Fruit fly (Drosophila melanogaster): ENCODE data around the gene CG31522.

The CG31522 gene

dm6 chr3R:4394654-4395581, 67.8 kb downstream of the CG31522 start (continued):
- TF ChIP-seq ash1 (GFP tag; optimal IDR thresholded peaks at IDR 0.05), result peak; percentile 4
- TF ChIP-seq CG43689 (GFP tag; IDR thresholded peaks at IDR 0.05), result peak; percentile 70
- peak; percentile 19 for TF ChIP-seq MESR4 (GFP tag; optimal IDR thresholded peaks at IDR 0.05)
- TF ChIP-seq B-H1 (GFP tag; IDR thresholded peaks at IDR 0.05), result peak; percentile 83
- peak; percentile 91 for TF ChIP-seq CG8924 (tag; optimal IDR thresholded peaks at IDR 0.05)
- peak; percentile 92 for TF ChIP-seq CG10274 (GFP tag; optimal IDR thresholded peaks at IDR 0.05)
- peak; percentile 41 for TF ChIP-seq psq (GFP tag; optimal IDR thresholded peaks at IDR 0.05)
- peak; percentile 87 to 88 for TF ChIP-seq Pdp1 (GFP tag; optimal IDR thresholded peaks at IDR 0.05)
- TF ChIP-seq chif (GFP tag; optimal IDR thresholded peaks at IDR 0.05), result peak; percentile 84
- TF ChIP-seq Rx (GFP tag; IDR thresholded peaks at IDR 0.05), result peak; percentile 85
- TF ChIP-seq CG4730 (GFP tag; IDR thresholded peaks at IDR 0.05), result peak; percentile 83
- TF ChIP-seq CG3163 (GFP tag; optimal IDR thresholded peaks at IDR 0.05), result peak; percentile 62
- TF ChIP-seq YL-1 (GFP tag; optimal IDR thresholded peaks at IDR 0.05), result no peak
- TF ChIP-seq Ada2b (GFP tag; IDR thresholded peaks at IDR 0.05), result peak; percentile 86
- TF ChIP-seq CG2875 (GFP tag; optimal IDR thresholded peaks at IDR 0.05), result peak; percentile 75
- peak; percentile 70 for TF ChIP-seq CG11723 (GFP tag; optimal IDR thresholded peaks at IDR 0.05)
- TF ChIP-seq insv (GFP tag; optimal IDR thresholded peaks at IDR 0.05), result no peak
- no peak for TF ChIP-seq sd (tag; optimal IDR thresholded peaks at IDR 0.05)
- no peak for TF ChIP-seq Stat92E (GFP tag; optimal IDR thresholded peaks at IDR 0.05)
- peak; percentile 77 for TF ChIP-seq CG33213 (GFP tag; optimal IDR thresholded peaks at IDR 0.05)
- TF ChIP-seq Ets97D (GFP tag; optimal IDR thresholded peaks at IDR 0.05), result peak; percentile 72
- peak; percentile 41 for TF ChIP-seq Spps (tag; optimal IDR thresholded peaks at IDR 0.05)
- TF ChIP-seq wor (GFP tag; IDR thresholded peaks at IDR 0.05), result peak; percentile 85
- peak; percentile 91 for TF ChIP-seq lbe (GFP tag; optimal IDR thresholded peaks at IDR 0.05)
- TF ChIP-seq Side (GFP tag; optimal IDR thresholded peaks at IDR 0.05), result peak; percentile 87
- peak; percentile 74 for TF ChIP-seq CG31388 (GFP tag; optimal IDR thresholded peaks at IDR 0.05)
- TF ChIP-seq HLH4C (GFP tag; IDR thresholded peaks at IDR 0.05; ENCODE audit: partially characterized antibody), result no peak
- TF ChIP-seq otp (GFP tag; IDR thresholded peaks at IDR 0.05), result peak; percentile 75; the same call in 2 of the 3 replicates
- no peak for TF ChIP-seq eve (GFP tag; optimal IDR thresholded peaks at IDR 0.05)
- peak; percentile 80 for TF ChIP-seq CG14014 (GFP tag; IDR thresholded peaks at IDR 0.05)
- TF ChIP-seq Atf6 (GFP tag; IDR thresholded peaks at IDR 0.05), result peak; percentile 95
- TF ChIP-seq CG1024 (GFP tag; IDR thresholded peaks at IDR 0.05), result peak; percentile 67; the same call in 1 of the 2 replicates
- peak; percentile 82 for TF ChIP-seq Sox100B (GFP tag; optimal IDR thresholded peaks at IDR 0.05)
- TF ChIP-seq CG14441 (GFP tag; IDR thresholded peaks at IDR 0.05), result peak; percentile 92
- peak; percentile 66 for TF ChIP-seq CG31224 (GFP tag; IDR thresholded peaks at IDR 0.05)
- TF ChIP-seq Doc3 (GFP tag; IDR thresholded peaks at IDR 0.05; ENCODE audit: partially characterized antibody), result no peak
- TF ChIP-seq cwo (GFP tag; optimal IDR thresholded peaks at IDR 0.05), result peak; percentile 85
- TF ChIP-seq lola (GFP tag; optimal IDR thresholded peaks at IDR 0.05), result peak in 1 of 3 experiments; percentile 51
- peak; percentile 59 for TF ChIP-seq NC2α (GFP tag; optimal IDR thresholded peaks at IDR 0.05)
- TF ChIP-seq Lhr (GFP tag; optimal IDR thresholded peaks at IDR 0.05), result peak; percentile 51
- peak; percentile 58; the same call in 1 of the 3 replicates for TF ChIP-seq sr (GFP tag; IDR thresholded peaks at IDR 0.05)
- TF ChIP-seq gcm2 (GFP tag; optimal IDR thresholded peaks at IDR 0.05), result peak; percentile 46
- peak; percentile 41; the same call in 1 of the 3 replicates for TF ChIP-seq croc (GFP tag; conservative IDR thresholded peaks at IDR 0.05)
- peak; percentile 77 for TF ChIP-seq CG4424 (GFP tag; optimal IDR thresholded peaks at IDR 0.05)
- peak; percentile 64 for TF ChIP-seq CG14710 (tag; optimal IDR thresholded peaks at IDR 0.05)
- peak; percentile 53 for TF ChIP-seq trem (tag; optimal IDR thresholded peaks at IDR 0.05)
- peak; percentile 74 for TF ChIP-seq CG11398 (GFP tag; optimal IDR thresholded peaks at IDR 0.05)
- TF ChIP-seq cad (GFP tag; optimal IDR thresholded peaks at IDR 0.05), result no peak
